Worm (Caenorhabditis elegans): ENCODE results near the gene Y24F12A.1.

ce11 chrIV:11592820-11593219, 12.2 kb upstream of the Y24F12A.1 start:
- TF ChIP-seq daf-12 (tag; optimal IDR thresholded peaks at IDR 0.05), result no peak
- no peak for TF ChIP-seq unc-39 (tag; optimal IDR thresholded peaks at IDR 0.05)
- no peak for TF ChIP-seq zag-1 (tag; optimal IDR thresholded peaks at IDR 0.05)
